Fruit fly (Drosophila melanogaster): Measurements from ENCODE around the gene Sp212.

DNA sequence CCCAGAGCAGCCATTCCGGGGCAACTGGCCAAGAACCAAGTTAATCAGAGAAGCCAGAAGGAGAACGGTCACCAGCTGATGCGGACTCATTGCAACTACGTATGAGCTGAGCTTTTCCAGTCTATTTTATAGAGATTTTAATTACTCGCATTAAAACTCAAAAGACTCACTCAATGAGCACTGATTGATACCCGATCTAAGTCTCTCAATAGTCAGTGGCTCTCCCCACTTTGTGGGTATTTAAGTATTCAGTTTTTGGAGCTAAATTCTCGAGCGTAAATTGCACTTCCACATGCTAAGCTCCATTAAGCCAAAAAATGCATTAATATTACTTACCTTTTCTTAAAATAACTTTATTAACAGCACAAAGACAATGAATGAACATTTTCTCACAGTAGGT is 3.9 kb downstream of the Sp212 start, which contains the start of gene CG31326:
- no peak for TF ChIP-seq CG8478 (optimal IDR thresholded peaks at IDR 0.05)
- no peak for TF ChIP-seq EcR (GFP tag; optimal IDR thresholded peaks at IDR 0.05)
- TF ChIP-seq usp (GFP tag; optimal IDR thresholded peaks at IDR 0.05), result no peak
- TF ChIP-seq psq (optimal IDR thresholded peaks at IDR 0.05), result no peak

All from whole organism.